Fruit fly (Drosophila melanogaster) Kc167 (cell line): ENCODE data around the gene aay.

Source experiments
- Myc ChIP-seq: fragments of >200 bp; optimal IDR thresholded peaks from 2 replicates; lab custom pipeline; 2017; ENCODE audit warnings: missing external identifiers
- Sin3A ChIP-seq: fragments of >200 bp; optimal IDR thresholded peaks from 2 replicates; lab custom pipeline; 2018; ENCODE audit warnings: missing external identifiers
- h ChIP-seq: fragments of >200 bp; optimal IDR thresholded peaks from 3 replicates; lab custom pipeline; 2018; ENCODE audit warnings: missing external identifiers
- insv ChIP-seq: fragments of >200 bp; optimal IDR thresholded peaks from 3 replicates; lab custom pipeline; 2018; ENCODE audit warnings: missing external identifiers
- psq ChIP-seq: fragments of >200 bp; optimal IDR thresholded peaks from 2 replicates; lab custom pipeline; 2017; ENCODE audit warnings: missing external identifiers
- ttk ChIP-seq: sonication (Bioruptor generic); optimal IDR thresholded peaks from 2 replicates; lab custom pipeline; 2017; ENCODE audit warnings: missing external identifiers

- TF ChIP-seq psq (lab: Kevin White, UChicago), result no peak
- no peak for TF ChIP-seq insv (lab: Kevin White, UChicago)
- TF ChIP-seq ttk (lab: Kevin White, UChicago), result no peak
- no peak for TF ChIP-seq h (lab: Kevin White, UChicago)
- TF ChIP-seq Sin3A (lab: Kevin White, UChicago), result no peak
- TF ChIP-seq Myc, result no peak
Measured at dm6 chr3L:9431848-9432623, 9.0 kb downstream of the aay start.
